Fruit fly (Drosophila melanogaster): ENCODE measurements around the gene daw.

The daw gene

DNA sequence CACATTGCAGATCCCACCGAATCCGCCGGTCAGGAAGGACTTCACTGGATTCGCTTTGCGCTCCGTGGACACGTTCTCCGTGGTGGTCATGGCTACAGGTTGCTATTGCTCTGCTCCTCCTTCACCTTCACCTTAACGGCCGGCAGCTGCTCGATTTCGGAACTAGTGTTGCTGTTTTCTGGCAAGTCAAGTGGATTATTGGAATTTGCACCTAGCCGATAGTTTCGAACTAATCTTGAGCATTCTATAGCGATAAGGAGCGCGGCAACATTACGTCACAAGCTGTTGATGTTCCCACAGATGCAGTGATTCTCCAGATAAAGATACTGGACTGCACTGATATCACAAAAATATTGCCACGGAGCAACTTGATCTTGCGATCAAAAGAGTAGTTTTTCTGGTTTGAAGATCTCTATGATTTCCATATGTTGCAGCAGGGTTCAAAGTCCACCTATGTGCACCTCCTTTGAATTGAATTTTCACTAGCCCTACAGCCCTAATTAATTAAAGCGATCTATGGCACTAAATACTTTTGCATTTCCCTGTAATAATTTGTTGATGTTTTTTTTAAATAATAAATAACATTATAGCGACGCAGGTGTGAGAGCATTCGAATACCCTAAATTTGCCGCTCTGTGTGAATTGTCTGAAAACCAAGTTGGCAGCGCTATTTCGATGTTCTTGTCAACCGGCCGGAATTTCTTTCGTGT is 35.4 kb upstream of the daw start, which contains the start of the genes colt and HINT1 (continued):
- TF ChIP-seq dmrt99B (tag; optimal IDR thresholded peaks at IDR 0.05): no peak
- no peak for TF ChIP-seq CG2202 (tag; optimal IDR thresholded peaks at IDR 0.05)
- TF ChIP-seq her (GFP tag; optimal IDR thresholded peaks at IDR 0.05): peak; percentile 99
- TF ChIP-seq CG4404 (GFP tag; IDR thresholded peaks at IDR 0.05): no peak
- no peak for TF ChIP-seq Ets65A (GFP tag)
- TF ChIP-seq CG8089 (GFP tag; optimal IDR thresholded peaks at IDR 0.05): no peak
- TF ChIP-seq Poxn (GFP tag; IDR thresholded peaks at IDR 0.05): no peak
- peak; percentile 32 for TF ChIP-seq CG4424 (GFP tag; optimal IDR thresholded peaks at IDR 0.05)
- no peak for TF ChIP-seq zen2 (GFP tag; IDR thresholded peaks at IDR 0.05; ENCODE audit: partially characterized antibody)
- TF ChIP-seq ken (GFP tag; IDR thresholded peaks at IDR 0.05): no peak
- TF ChIP-seq CG12236 (GFP tag; optimal IDR thresholded peaks at IDR 0.05): no peak
- peak; percentile 47 for TF ChIP-seq row (GFP tag; IDR thresholded peaks at IDR 0.05)
- TF ChIP-seq Tbp (GFP tag; optimal IDR thresholded peaks at IDR 0.05): no peak
- TF ChIP-seq B-H1 (GFP tag; IDR thresholded peaks at IDR 0.05): no peak
- peak; percentile 2 for TF ChIP-seq ERR (GFP tag; optimal IDR thresholded peaks at IDR 0.05)
- TF ChIP-seq sens-2 (GFP tag; IDR thresholded peaks at IDR 0.05): no peak
- TF ChIP-seq Rfx (GFP tag; IDR thresholded peaks at IDR 0.05): peak; percentile 37; the same call in 1 of the 2 replicates
- no peak for TF ChIP-seq CG6272 (GFP tag; IDR thresholded peaks at IDR 0.05)
- no peak for TF ChIP-seq Blimp-1 (GFP tag; optimal IDR thresholded peaks at IDR 0.05)
- TF ChIP-seq onecut (GFP tag; IDR thresholded peaks at IDR 0.05): no peak
- no peak for TF ChIP-seq fru (optimal IDR thresholded peaks at IDR 0.05)
- no peak for TF ChIP-seq so (GFP tag; IDR thresholded peaks at IDR 0.05)
- TF ChIP-seq Gsc (GFP tag; IDR thresholded peaks at IDR 0.05): no peak
- TF ChIP-seq CG7786 (GFP tag; optimal IDR thresholded peaks at IDR 0.05): no peak
- TF ChIP-seq CG7745 (tag; optimal IDR thresholded peaks at IDR 0.05): no peak
- peak; percentile 7 for TF ChIP-seq CG6254 (GFP tag; optimal IDR thresholded peaks at IDR 0.05)
- no peak for TF ChIP-seq Dfd (GFP tag; optimal IDR thresholded peaks at IDR 0.05)
- TF ChIP-seq dm (GFP tag; optimal IDR thresholded peaks at IDR 0.05): no peak
- peak; percentile 40 for TF ChIP-seq zen (tag; optimal IDR thresholded peaks at IDR 0.05)
- TF ChIP-seq CG17912 (GFP tag; optimal IDR thresholded peaks at IDR 0.05): no peak
- no peak for TF ChIP-seq corto (GFP tag; optimal IDR thresholded peaks at IDR 0.05)
- TF ChIP-seq CG8765 (GFP tag; IDR thresholded peaks at IDR 0.05): no peak
- TF ChIP-seq CG15011 (GFP tag; optimal IDR thresholded peaks at IDR 0.05): no peak
- TF ChIP-seq CG3407 (GFP tag; optimal IDR thresholded peaks at IDR 0.05): no peak
- no peak for TF ChIP-seq Taf1 (GFP tag; IDR thresholded peaks at IDR 0.05)
- TF ChIP-seq hb (GFP tag; IDR thresholded peaks at IDR 0.05; ENCODE audit: partially characterized antibody): no peak
- peak; percentile 32 for TF ChIP-seq Fer1 (GFP tag; optimal IDR thresholded peaks at IDR 0.05)
- no peak for TF ChIP-seq Asciz (GFP tag; optimal IDR thresholded peaks at IDR 0.05)
- TF ChIP-seq gsb-n (tag; optimal IDR thresholded peaks at IDR 0.05): peak; percentile 28
- no peak for TF ChIP-seq Lpt (GFP tag; optimal IDR thresholded peaks at IDR 0.05)
- TF ChIP-seq exex (tag; optimal IDR thresholded peaks at IDR 0.05): peak; percentile 13
- TF ChIP-seq CG12391 (tag; optimal IDR thresholded peaks at IDR 0.05): peak; percentile 29
- TF ChIP-seq CG8388 (GFP tag; optimal IDR thresholded peaks at IDR 0.05): no peak
- peak; percentile 6 for TF ChIP-seq kni (GFP tag; optimal IDR thresholded peaks at IDR 0.05)
- TF ChIP-seq CG3726 (GFP tag; IDR thresholded peaks at IDR 0.05): no peak
- no peak for TF ChIP-seq CG1647 (GFP tag; optimal IDR thresholded peaks at IDR 0.05)
- no peak for TF ChIP-seq CG15696 (tag; optimal IDR thresholded peaks at IDR 0.05)
- TF ChIP-seq CG2875 (GFP tag; optimal IDR thresholded peaks at IDR 0.05): no peak
- TF ChIP-seq Mad (GFP tag; optimal IDR thresholded peaks at IDR 0.05): no peak
- TF ChIP-seq crol (GFP tag; IDR thresholded peaks at IDR 0.05): no peak
- no peak for TF ChIP-seq chm (GFP tag; IDR thresholded peaks at IDR 0.05)
- TF ChIP-seq Aef1 (GFP tag; IDR thresholded peaks at IDR 0.05): no peak

Measured in whole organism, embryonic.